Worm (Caenorhabditis elegans) whole organism, early embryonic: ENCODE measurements around the gene srw-44.
"Not testable (repeated sequence)": the region's sequence is repeated elsewhere in the genome, so short reads cannot be mapped to it uniquely, and the experiment has no call there.

Experiments used
- ama-1 ChIP-seq: fragments of 150-350 bp; optimal IDR thresholded peaks from 2 replicates; lab custom pipeline; 2014
- ceh-36 ChIP-seq: sonication (generic microtip); optimal IDR thresholded peaks from 2 replicates; lab custom pipeline; 2016; ENCODE audit warnings: missing genetic modification characterization, inconsistent platforms, missing compliant biosample characterization
- flt-1 ChIP-seq: fragments of 200-800 bp; sonication (Bioruptor generic); IDR thresholded peaks from 2 replicates; pipeline ENCODE4 v1.3.6; 2022; ENCODE audit warnings: missing genetic modification characterization, missing compliant biosample characterization
- scrt-1 ChIP-seq: fragments of 200-800 bp; sonication (Bioruptor generic); IDR thresholded peaks from 2 replicates; pipeline ENCODE4 v1.3.6; 2022; ENCODE audit warnings: missing genetic modification characterization, missing compliant biosample characterization
- sea-1 ChIP-seq: fragments of 200-800 bp; sonication (Bioruptor generic); conservative IDR thresholded peaks from 2 replicates; pipeline ENCODE4 v1.3.6; 2022; ENCODE audit warnings: missing genetic modification characterization, missing compliant biosample characterization
- tbx-11 ChIP-seq: fragments of 200-800 bp; sonication (Bioruptor generic); IDR thresholded peaks from 2 replicates; pipeline ENCODE4 v1.3.6; 2022; ENCODE audit warnings: missing genetic modification characterization, missing compliant biosample characterization
- tbx-37 ChIP-seq: fragments of 200-800 bp; sonication (Bioruptor generic); conservative IDR thresholded peaks from 2 replicates; pipeline ENCODE4 v1.3.6; 2022; ENCODE audit warnings: missing genetic modification reagents, missing genetic modification characterization, missing compliant biosample characterization

- not testable (repeated sequence) for TF ChIP-seq flt-1 (GFP tag; lab: Robert Waterston, UW); sea-1 (GFP tag; lab: Robert Waterston, UW); tbx-11 (GFP tag; lab: Robert Waterston, UW); ama-1 (lab: Kevin White, UChicago); ceh-36; tbx-37 (GFP tag; lab: Robert Waterston, UW); scrt-1 (GFP tag; lab: Robert Waterston, UW)
Observed at ce11 chrV:16654242-16654641, 25.8 kb upstream of the srw-44 start, which contains the start of gene W06G6.15.
